Worm (Caenorhabditis elegans) whole organism, mixed stage, embryonic: ENCODE measurements around the gene daf-31.

Experiments
- ceh-39 ChIP-seq: fragments of 150-350 bp; optimal IDR thresholded peaks from 2 replicates; lab custom pipeline; 2014; ENCODE audit warnings: missing biosample characterization, missing genetic modification characterization
- elt-1 ChIP-seq: sonication (generic microtip); optimal IDR thresholded peaks from 2 replicates; lab custom pipeline; 2017; ENCODE audit warnings: missing genetic modification characterization, mild to moderate bottlenecking, missing compliant biosample characterization, antibody characterized with exemption, moderate library complexity, borderline replicate concordance; ENCODE audit not compliant: insufficient read depth
- elt-3 ChIP-seq: fragments of 150-350 bp; optimal IDR thresholded peaks from 2 replicates; lab custom pipeline; 2014; ENCODE audit warnings: missing biosample characterization, missing genetic modification characterization
- lin-32 ChIP-seq: fragments of 200-800 bp; sonication (Bioruptor generic); optimal IDR thresholded peaks from 2 replicates; lab custom pipeline; 2018; ENCODE audit warnings: mild to moderate bottlenecking, missing genetic modification characterization, missing compliant biosample characterization
- mep-1 ChIP-seq: fragments of 150-350 bp; optimal IDR thresholded peaks from 2 replicates; lab custom pipeline; 2017; ENCODE audit warnings: missing biosample characterization, missing genetic modification reagents, missing genetic modification characterization, inconsistent platforms
- nhr-2 ChIP-seq: fragments of 150-350 bp; optimal IDR thresholded peaks from 2 replicates; lab custom pipeline; 2014; ENCODE audit warnings: missing biosample characterization, missing genetic modification characterization
- nhr-237 ChIP-seq: fragments of 150-350 bp; optimal IDR thresholded peaks from 2 replicates; lab custom pipeline; 2014; ENCODE audit warnings: missing biosample characterization, missing genetic modification characterization
- pha-4 ChIP-seq: fragments of 150-350 bp; optimal IDR thresholded peaks from 2 replicates; lab custom pipeline; 2018; ENCODE audit warnings: missing biosample characterization, missing genetic modification reagents, missing genetic modification characterization
- unc-39 ChIP-seq: fragments of 150-350 bp; optimal IDR thresholded peaks from 2 replicates; lab custom pipeline; 2014; ENCODE audit warnings: missing biosample characterization, missing genetic modification characterization

ce11 chrIV:8325667-8326066 is 35.6 kb downstream of the daf-31 start, which contains the start of gene F35H10.3:
- TF ChIP-seq pha-4 (tag; lab: Kevin White, UChicago) (no peak), nhr-2 (tag; lab: Kevin White, UChicago) (no peak), nhr-237 (tag; lab: Kevin White, UChicago) (no peak), elt-1 (no peak), unc-39 (tag; lab: Kevin White, UChicago) (no peak), mep-1 (no peak), elt-3 (tag; lab: Kevin White, UChicago) (no peak), ceh-39 (no peak), lin-32 (no peak)
